Worm (Caenorhabditis elegans) whole organism, L1 larva: ENCODE results near the gene F20B6.6.

Experiments used
- Y116A8C.19 ChIP-seq: sonication (generic microtip); optimal IDR thresholded peaks from 2 replicates; lab custom pipeline; 2016; ENCODE audit warnings: missing compliant biosample characterization, missing genetic modification characterization, borderline replicate concordance
- fkh-4 ChIP-seq: sonication (generic microtip); optimal IDR thresholded peaks from 2 replicates; lab custom pipeline; 2016; ENCODE audit warnings: missing compliant biosample characterization, missing genetic modification characterization, borderline replicate concordance
- fkh-8 ChIP-seq: sonication (generic microtip); optimal IDR thresholded peaks from 2 replicates; lab custom pipeline; 2016; ENCODE audit warnings: mild to moderate bottlenecking, missing genetic modification characterization, missing compliant biosample characterization
- hlh-4 ChIP-seq: sonication (generic microtip); optimal IDR thresholded peaks from 2 replicates; lab custom pipeline; 2016; ENCODE audit warnings: mild to moderate bottlenecking, missing genetic modification characterization, missing compliant biosample characterization
- jun-1 ChIP-seq: fragments of 150-350 bp; optimal IDR thresholded peaks from 2 replicates; lab custom pipeline; 2014; ENCODE audit warnings: missing biosample characterization, missing genetic modification reagents, missing genetic modification characterization
- lin-15B ChIP-seq: fragments of 150-350 bp; sonication (generic microtip); optimal IDR thresholded peaks from 3 replicates; lab custom pipeline; 2014; ENCODE audit warnings: missing biosample characterization, missing genetic modification characterization
- nhr-11 ChIP-seq: fragments of 150-350 bp; optimal IDR thresholded peaks from 2 replicates; lab custom pipeline; 2014; ENCODE audit warnings: missing biosample characterization, missing genetic modification characterization
- unc-30 ChIP-seq: sonication (generic microtip); optimal IDR thresholded peaks from 2 replicates; lab custom pipeline; 2017; ENCODE audit warnings: missing biosample characterization, missing genetic modification characterization
- zip-4 ChIP-seq: fragments of 200-800 bp; sonication (Bioruptor generic); optimal IDR thresholded peaks from 2 replicates; lab custom pipeline; 2018; ENCODE audit warnings: mild to moderate bottlenecking, missing genetic modification characterization, moderate library complexity, missing compliant biosample characterization

DNA sequence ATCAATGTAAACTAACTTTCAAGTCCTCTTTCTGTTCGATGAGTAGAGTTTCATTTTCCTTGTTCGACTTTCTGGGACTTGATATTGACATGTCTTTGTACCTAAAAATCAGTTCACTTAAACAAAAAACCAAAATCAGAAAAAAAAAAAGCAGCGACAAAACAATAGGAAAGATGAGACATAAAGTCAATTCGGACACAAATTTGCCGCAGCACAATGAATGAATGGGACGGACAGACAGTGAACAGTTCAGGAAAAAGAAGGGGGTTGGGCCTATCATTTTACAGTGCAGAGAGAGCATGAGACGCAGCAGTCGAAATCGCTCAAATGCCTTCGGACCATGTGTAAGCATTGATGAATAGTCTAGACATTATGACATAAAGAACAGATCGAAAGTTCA is 15.4 kb downstream of the F20B6.6 start, which contains the start of gene mrp-6:
- TF ChIP-seq fkh-8 (tag; lab: Kevin White, UChicago) (no peak), Y116A8C.19 (tag; lab: Kevin White, UChicago) (no peak), jun-1 (no peak), nhr-11 (tag; lab: Kevin White, UChicago) (no peak), lin-15B (no peak), unc-30 (tag; lab: Kevin White, UChicago) (no peak), zip-4 (GFP tag; lab: Kevin White, UChicago) (no peak), hlh-4 (tag; lab: Kevin White, UChicago) (no peak), fkh-4 (tag; lab: Kevin White, UChicago) (no peak)
